Worm (Caenorhabditis elegans) whole organism, L1 larva: Measurements from ENCODE around the gene C14A11.2.

Source experiments
- C04F5.9 ChIP-seq: sonication (generic microtip); optimal IDR thresholded peaks from 2 replicates; lab custom pipeline; 2016; ENCODE audit warnings: missing genetic modification characterization, missing compliant biosample characterization
- C16A3.4 ChIP-seq: fragments of 150-350 bp; optimal IDR thresholded peaks from 2 replicates; lab custom pipeline; 2014; ENCODE audit warnings: missing biosample characterization, missing genetic modification characterization
- C34B4.2 ChIP-seq: sonication (generic microtip); optimal IDR thresholded peaks from 2 replicates; lab custom pipeline; 2017; ENCODE audit warnings: mild to moderate bottlenecking, missing genetic modification characterization, missing compliant biosample characterization
- Y116A8C.19 ChIP-seq: sonication (generic microtip); optimal IDR thresholded peaks from 2 replicates; lab custom pipeline; 2016; ENCODE audit warnings: missing compliant biosample characterization, missing genetic modification characterization, borderline replicate concordance
- aha-1 ChIP-seq: fragments of 150-350 bp; optimal IDR thresholded peaks from 2 replicates; lab custom pipeline; 2014; ENCODE audit warnings: missing biosample characterization, missing genetic modification characterization
- ceh-63 ChIP-seq: fragments of 200-800 bp; sonication (Bioruptor generic); optimal IDR thresholded peaks from 2 replicates; lab custom pipeline; 2018; ENCODE audit warnings: mild to moderate bottlenecking, missing genetic modification characterization, missing compliant biosample characterization
- ceh-8 ChIP-seq: fragments of 200-800 bp; sonication (Bioruptor generic); optimal IDR thresholded peaks from 2 replicates; lab custom pipeline; 2018; ENCODE audit warnings: mild to moderate bottlenecking, missing genetic modification characterization, moderate library complexity, missing compliant biosample characterization
- ceh-82 ChIP-seq, 3 experiments: fragments of 150-350 bp in 1 of 3; sonication (generic microtip) in 2 of 3; optimal IDR thresholded peaks; 2 replicates each; lab custom pipeline; 2014 to 2017; ENCODE audit warnings: missing biosample characterization in 3 of 3, missing genetic modification characterization in 3 of 3
- dsc-1 ChIP-seq: sonication (generic microtip); optimal IDR thresholded peaks from 2 replicates; lab custom pipeline; 2016; ENCODE audit warnings: mild to moderate bottlenecking, missing genetic modification characterization, missing compliant biosample characterization
- efl-1 ChIP-seq, 4 experiments: fragments of 150-350 bp; optimal IDR thresholded peaks in 3 of 4; peaks in 1 of 4; 1 replicate in 1 of 4; 2 replicates in 3 of 4; lab custom pipeline; 2014; ENCODE audit warnings: missing biosample characterization in 2 of 4, missing genetic modification characterization in 2 of 4, missing genetic modification reagents in 2 of 4
- egl-27 ChIP-seq, 2 experiments: fragments of 150-350 bp in 1 of 2; sonication (generic microtip); optimal IDR thresholded peaks; 3 replicates each; lab custom pipeline; 2017 to 2018; ENCODE audit warnings: missing biosample characterization in 2 of 2, missing genetic modification characterization in 2 of 2, missing genetic modification reagents in 2 of 2
- elt-3 ChIP-seq, 6 experiments: fragments of 150-350 bp in 1 of 6; sonication (generic microtip); optimal IDR thresholded peaks; 2 replicates each; lab custom pipeline; 2017 to 2018; ENCODE audit warnings: missing biosample characterization in 6 of 6, missing genetic modification characterization in 6 of 6, inconsistent platforms in 1 of 6
- ets-5 ChIP-seq: fragments of 200-800 bp; sonication (Bioruptor generic); IDR thresholded peaks from 2 replicates; pipeline ENCODE4 v1.3.6; 2022; ENCODE audit warnings: missing genetic modification characterization, missing compliant biosample characterization
- fkh-10 ChIP-seq: sonication (generic microtip); optimal IDR thresholded peaks from 2 replicates; lab custom pipeline; 2017; ENCODE audit warnings: missing biosample characterization, missing genetic modification reagents, missing genetic modification characterization
- fos-1 ChIP-seq: fragments of 150-350 bp; optimal IDR thresholded peaks from 2 replicates; lab custom pipeline; 2014; ENCODE audit warnings: missing biosample characterization, missing genetic modification characterization
- hlh-17 ChIP-seq: fragments of 200-800 bp; sonication (Bioruptor generic); optimal IDR thresholded peaks from 2 replicates; lab custom pipeline; 2018; ENCODE audit warnings: missing genetic modification characterization, mild to moderate bottlenecking, missing compliant biosample characterization, moderate library complexity, borderline replicate concordance
- hlh-4 ChIP-seq: sonication (generic microtip); optimal IDR thresholded peaks from 2 replicates; lab custom pipeline; 2016; ENCODE audit warnings: mild to moderate bottlenecking, missing genetic modification characterization, missing compliant biosample characterization
- irx-1 ChIP-seq: sonication (generic microtip); optimal IDR thresholded peaks from 2 replicates; lab custom pipeline; 2016; ENCODE audit warnings: missing genetic modification characterization, missing compliant biosample characterization
- lin-14 ChIP-seq: fragments of 200-800 bp; sonication (Bioruptor generic); optimal IDR thresholded peaks from 2 replicates; lab custom pipeline; 2018; ENCODE audit warnings: mild to moderate bottlenecking, missing genetic modification characterization, moderate library complexity, missing compliant biosample characterization
- lin-35 ChIP-seq, 2 experiments: fragments of 150-350 bp; optimal IDR thresholded peaks; 2 replicates each; lab custom pipeline; 2014; ENCODE audit warnings: missing biosample characterization in 2 of 2, missing genetic modification characterization in 2 of 2, missing genetic modification reagents in 2 of 2
- lin-39 ChIP-seq: fragments of 150-350 bp; optimal IDR thresholded peaks from 2 replicates; lab custom pipeline; 2014; ENCODE audit warnings: missing biosample characterization, missing genetic modification reagents, missing genetic modification characterization
- mab-9 ChIP-seq: fragments of 200-800 bp; sonication (Bioruptor generic); IDR thresholded peaks from 2 replicates; pipeline ENCODE4 v1.3.6; 2022; ENCODE audit warnings: missing genetic modification reagents, missing genetic modification characterization, missing compliant biosample characterization
- mdl-1 ChIP-seq, 2 experiments: fragments of 150-350 bp; optimal IDR thresholded peaks; 2 replicates each; lab custom pipeline; 2014 to 2017; ENCODE audit warnings: missing biosample characterization in 2 of 2, missing genetic modification characterization in 2 of 2, inconsistent platforms in 1 of 2
- mef-2 ChIP-seq: fragments of 150-350 bp; optimal IDR thresholded peaks from 2 replicates; lab custom pipeline; 2014; ENCODE audit warnings: missing biosample characterization, missing genetic modification characterization
- mep-1 ChIP-seq: fragments of 150-350 bp; optimal IDR thresholded peaks from 2 replicates; lab custom pipeline; 2014; ENCODE audit warnings: missing biosample characterization, missing genetic modification characterization
- nhr-11 ChIP-seq: fragments of 150-350 bp; optimal IDR thresholded peaks from 2 replicates; lab custom pipeline; 2014; ENCODE audit warnings: missing biosample characterization, missing genetic modification characterization
- nhr-12 ChIP-seq: sonication (generic microtip); optimal IDR thresholded peaks from 2 replicates; lab custom pipeline; 2017; ENCODE audit warnings: missing biosample characterization, missing genetic modification characterization
- nhr-19 ChIP-seq: fragments of 200-800 bp; sonication (Bioruptor generic); conservative IDR thresholded peaks from 2 replicates; pipeline ENCODE4 v1.3.6; 2022; ENCODE audit warnings: missing genetic modification characterization, missing compliant biosample characterization
- nhr-20 ChIP-seq: sonication (generic microtip); optimal IDR thresholded peaks from 2 replicates; lab custom pipeline; 2016; ENCODE audit warnings: mild to moderate bottlenecking, missing genetic modification characterization, missing compliant biosample characterization
- nhr-237 ChIP-seq: fragments of 150-350 bp; optimal IDR thresholded peaks from 2 replicates; lab custom pipeline; 2014; ENCODE audit warnings: missing biosample characterization, missing genetic modification characterization
- nhr-28 ChIP-seq: fragments of 150-350 bp; optimal IDR thresholded peaks from 2 replicates; lab custom pipeline; 2014; ENCODE audit warnings: missing biosample characterization, missing genetic modification characterization
- nhr-47 ChIP-seq: sonication (generic microtip); optimal IDR thresholded peaks from 2 replicates; lab custom pipeline; 2016; ENCODE audit warnings: mild to moderate bottlenecking, missing genetic modification characterization, moderate library complexity, missing compliant biosample characterization
- nhr-71 ChIP-seq: sonication (generic microtip); optimal IDR thresholded peaks from 2 replicates; lab custom pipeline; 2016; ENCODE audit warnings: mild to moderate bottlenecking, missing genetic modification characterization, moderate library complexity, missing compliant biosample characterization
- nhr-76 ChIP-seq: sonication (generic microtip); optimal IDR thresholded peaks from 2 replicates; lab custom pipeline; 2017; ENCODE audit warnings: missing biosample characterization, missing genetic modification characterization
- nhr-77 ChIP-seq: fragments of 150-350 bp; optimal IDR thresholded peaks from 2 replicates; lab custom pipeline; 2014; ENCODE audit warnings: missing biosample characterization, missing genetic modification characterization
- nhr-85 ChIP-seq: sonication (generic microtip); peaks from one replicate; lab custom pipeline; 2016; ENCODE audit warnings: missing genetic modification characterization, inconsistent platforms, missing compliant biosample characterization
- pqm-1 ChIP-seq: sonication (generic microtip); optimal IDR thresholded peaks from 3 replicates; lab custom pipeline; 2017; ENCODE audit warnings: missing biosample characterization, missing genetic modification characterization
- rnt-1 ChIP-seq: sonication (generic microtip); optimal IDR thresholded peaks from 2 replicates; lab custom pipeline; 2016; ENCODE audit warnings: mild to moderate bottlenecking, missing genetic modification characterization, moderate library complexity, missing compliant biosample characterization
- skn-1 ChIP-seq: fragments of 150-350 bp; optimal IDR thresholded peaks from 2 replicates; lab custom pipeline; 2014; ENCODE audit warnings: missing biosample characterization, missing genetic modification characterization
- snpc-4 ChIP-seq: fragments of 150-350 bp; optimal IDR thresholded peaks from 2 replicates; lab custom pipeline; 2014; ENCODE audit warnings: missing biosample characterization, missing genetic modification characterization
- sox-4 ChIP-seq: sonication (generic microtip); optimal IDR thresholded peaks from 2 replicates; lab custom pipeline; 2016; ENCODE audit warnings: missing genetic modification characterization, missing compliant biosample characterization
- sptf-1 ChIP-seq: fragments of 150-350 bp; optimal IDR thresholded peaks from 2 replicates; lab custom pipeline; 2014; ENCODE audit warnings: missing biosample characterization, missing genetic modification characterization
- sup-37 ChIP-seq: fragments of 200-800 bp; sonication (Bioruptor generic); optimal IDR thresholded peaks from 2 replicates; lab custom pipeline; 2018; ENCODE audit warnings: mild to moderate bottlenecking, missing genetic modification characterization, missing compliant biosample characterization
- tbx-2 ChIP-seq: sonication (generic microtip); optimal IDR thresholded peaks from 2 replicates; lab custom pipeline; 2016; ENCODE audit warnings: missing genetic modification characterization, missing compliant biosample characterization
- unc-30 ChIP-seq: sonication (generic microtip); optimal IDR thresholded peaks from 2 replicates; lab custom pipeline; 2017; ENCODE audit warnings: missing biosample characterization, missing genetic modification characterization
- unc-62 ChIP-seq: fragments of 150-350 bp; optimal IDR thresholded peaks from 2 replicates; lab custom pipeline; 2014; ENCODE audit warnings: missing biosample characterization, missing genetic modification reagents, missing genetic modification characterization
- vab-15 ChIP-seq: sonication (generic microtip); optimal IDR thresholded peaks from 2 replicates; lab custom pipeline; 2017; ENCODE audit warnings: missing genotype, mild to moderate bottlenecking, missing genetic modification characterization, missing compliant biosample characterization
- xbp-1 ChIP-seq: sonication (generic microtip); optimal IDR thresholded peaks from 2 replicates; lab custom pipeline; 2016; ENCODE audit warnings: missing genetic modification characterization, missing compliant biosample characterization

Gene C14A11.2

DNA sequence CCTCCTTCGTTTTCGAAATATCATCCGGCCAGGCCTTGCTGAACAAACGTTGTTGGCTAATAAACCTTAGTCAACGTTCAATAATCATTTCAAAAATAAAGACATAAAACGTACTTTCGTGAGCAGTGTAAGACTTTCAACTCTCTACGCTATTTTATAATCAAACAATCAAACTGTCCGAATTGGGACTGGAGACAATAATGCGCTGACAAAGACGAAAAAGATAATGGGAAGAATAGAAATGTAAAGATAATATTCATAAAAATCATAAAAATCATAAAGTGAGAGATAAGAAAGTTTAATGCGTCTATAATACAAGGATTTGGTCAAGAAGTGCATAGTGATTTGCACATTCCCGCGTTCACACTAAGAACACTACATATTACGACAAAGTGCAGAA, 38.8 kb downstream of the C14A11.2 start (continued):
- TF ChIP-seq nhr-76 (tag; lab: Kevin White, UChicago) (no peak), hlh-17 (no peak), ceh-63 (no peak), nhr-19 (GFP tag; lab: Robert Waterston, UW) (no peak), nhr-71 (tag; lab: Kevin White, UChicago) (peak; percentile 9), efl-1 (optimal IDR thresholded peaks at IDR 0.05; lab: Kevin White, UChicago) (peak in 1 of 2 experiments; percentile 12), efl-1 (GFP tag; optimal IDR thresholded peaks at IDR 0.05 in 1 of 2; lab: Kevin White, UChicago) (peak in 1 of 2 experiments; percentile 86), pqm-1 (tag; lab: Kevin White, UChicago) (peak; percentile 68)

DNA sequence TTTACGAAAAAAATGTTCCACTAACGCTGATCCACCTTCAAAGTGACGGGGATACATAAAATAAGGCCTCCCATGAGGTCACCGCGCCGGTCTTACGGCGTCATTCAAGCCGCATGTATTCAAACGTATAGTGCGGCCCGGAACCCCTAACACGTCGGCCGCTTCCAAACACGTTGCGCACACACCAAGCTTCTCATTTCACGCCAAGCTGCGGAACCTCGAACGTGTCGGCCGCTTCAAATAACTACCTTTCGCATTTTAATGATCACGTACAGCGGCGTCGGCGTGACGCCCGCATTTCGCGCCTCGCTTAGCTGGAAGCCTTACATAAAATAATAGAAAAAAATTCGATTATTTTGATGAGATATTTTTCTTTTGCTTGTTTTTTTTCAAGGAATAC, 40.6 kb downstream of the C14A11.2 start:
- TF ChIP-seq nhr-71 (tag; lab: Kevin White, UChicago) (peak; percentile 14), rnt-1 (tag; lab: Kevin White, UChicago) (peak; percentile 16), efl-1 (optimal IDR thresholded peaks at IDR 0.05; lab: Kevin White, UChicago) (no peak), efl-1 (GFP tag; optimal IDR thresholded peaks at IDR 0.05 in 1 of 2; lab: Kevin White, UChicago) (peak in 1 of 2 experiments; percentile 12), snpc-4 (peak; percentile 94), mef-2 (tag; lab: Kevin White, UChicago) (no peak), dsc-1 (tag; lab: Kevin White, UChicago) (peak; percentile 10), lin-35 (GFP tag; optimal IDR thresholded peaks at IDR 0.05; lab: Kevin White, UChicago) (no peak), nhr-47 (tag; lab: Kevin White, UChicago) (peak; percentile 1)
- TF ChIP-seq, all 84 proteins: peak for 6

DNA sequence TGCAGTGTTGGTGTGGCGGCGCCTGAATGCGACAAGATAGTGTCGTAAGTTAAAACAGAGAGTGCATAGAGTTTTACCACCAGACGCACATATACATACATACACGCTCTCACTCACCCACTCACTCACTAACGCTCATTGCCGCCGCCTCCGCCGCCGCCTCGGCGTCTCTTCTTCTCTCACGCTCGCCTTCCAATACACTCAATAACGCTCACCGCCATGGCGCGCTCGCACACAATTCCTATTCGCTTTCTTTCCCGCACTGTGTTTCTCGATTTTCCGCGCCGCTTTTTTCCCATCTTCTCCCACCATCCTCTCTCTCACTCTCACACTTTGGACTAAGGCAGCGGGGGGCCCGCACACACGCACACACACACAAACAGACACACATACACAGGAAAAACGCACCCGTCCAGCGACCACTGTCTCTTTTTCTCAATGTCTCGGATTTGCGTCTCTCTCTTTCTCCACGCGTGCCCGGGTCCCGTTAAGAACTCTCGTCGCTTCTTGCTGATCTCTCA, 49.5 kb downstream of the C14A11.2 start, which contains the start of gene kin-29:
Gene kin-29, minus strand, starts transcription at position 51 of the 521 bp plus-strand sequence.
- TF ChIP-seq irx-1 (peak; percentile 66), nhr-12 (no peak), egl-27 (tag; optimal IDR thresholded peaks at IDR 0.05; lab: Kevin White, UChicago) (peak; percentile 26 to 45), Y116A8C.19 (no peak), ets-5 (no peak), unc-30 (tag; lab: Kevin White, UChicago) (no peak), fos-1 (tag; lab: Kevin White, UChicago) (peak; percentile 48), sox-4 (tag; lab: Kevin White, UChicago) (peak; percentile 51), vab-15 (no peak), sptf-1 (tag; lab: Kevin White, UChicago) (no peak), hlh-4 (tag; lab: Kevin White, UChicago) (no peak), unc-62 (GFP tag; lab: Kevin White, UChicago) (no peak), mab-9 (GFP tag; lab: Robert Waterston, UW) (0 out of 2 replicates have a peak, but pooled peaks have one; percentile 50), C16A3.4 (tag; lab: Kevin White, UChicago) (peak; percentile 86), nhr-28 (tag; lab: Kevin White, UChicago) (no peak), rnt-1 (tag; lab: Kevin White, UChicago) (peak; percentile 66), ceh-82 (tag; optimal IDR thresholded peaks at IDR 0.05; lab: Kevin White, UChicago) (peak; percentile 42 to 90 (median 46)), lin-14 (GFP tag; lab: Kevin White, UChicago) (peak; percentile 96), C34B4.2 (no peak), nhr-76 (tag; lab: Kevin White, UChicago) (no peak), skn-1 (tag; lab: Kevin White, UChicago) (peak; percentile 84), nhr-85 (tag; lab: Kevin White, UChicago) (peak; percentile 93), xbp-1 (tag; lab: Kevin White, UChicago) (peak; percentile 77), sup-37 (GFP tag; lab: Kevin White, UChicago) (no peak), fkh-10 (GFP tag; lab: Kevin White, UChicago) (peak; percentile 89), elt-3 (tag; optimal IDR thresholded peaks at IDR 0.05; lab: Kevin White, UChicago) (peak in 4 of 6 experiments; percentile 4 to 70 (median 39)), mep-1 (tag; lab: Kevin White, UChicago) (peak; percentile 78), nhr-237 (tag; lab: Kevin White, UChicago) (peak; percentile 43), nhr-11 (tag; lab: Kevin White, UChicago) (no peak), ceh-8 (GFP tag; lab: Kevin White, UChicago) (peak; percentile 35), aha-1 (tag; lab: Kevin White, UChicago) (no peak), lin-39 (tag; lab: Kevin White, UChicago) (no peak), dsc-1 (tag; lab: Kevin White, UChicago) (peak; percentile 87), mdl-1 (tag; optimal IDR thresholded peaks at IDR 0.05; lab: Kevin White, UChicago) (peak in 1 of 2 experiments; percentile 84), C04F5.9 (tag; lab: Kevin White, UChicago) (peak; percentile 24), nhr-77 (tag; lab: Kevin White, UChicago) (peak; percentile 88), nhr-20 (tag; lab: Kevin White, UChicago) (peak; percentile 91), tbx-2 (tag; lab: Kevin White, UChicago) (peak; percentile 90), ceh-63 (no peak)
